In genomic region chr2L:7920590-7920989, dm6 we compare ENCODE assay signal across 2 fruit fly cellular contexts.
A peak's percentile ranks its signal among the peaks of the same experiment; 100 is the strongest.
TF ChIP-seq lines count a peak whose summit lies in the region.

No protein-coding gene starts in this region.

TF ChIP-seq in whole organism, prepupa, 60 proteins besides CTCF, POLR2A, EP300 and RAD21 (continues in another document):
- no peak for TF ChIP-seq fd59A (GFP tag; optimal IDR thresholded peaks at IDR 0.05; lab: Kevin White, UChicago)
- TF ChIP-seq CG8119 (GFP tag; IDR thresholded peaks at IDR 0.05; lab: Robert Waterston, UW), result 0 out of 3 replicates have a peak, but pooled peaks have one; percentile 35
- no peak for TF ChIP-seq CG1621 (tag; optimal IDR thresholded peaks at IDR 0.05; lab: Kevin White, UChicago)
- TF ChIP-seq CG8319 (GFP tag; optimal IDR thresholded peaks at IDR 0.05; lab: Kevin White, UChicago), result no peak
- no peak for TF ChIP-seq CG8632 (GFP tag; optimal IDR thresholded peaks at IDR 0.05; lab: Kevin White, UChicago)
- no peak for TF ChIP-seq Sox102F (GFP tag; optimal IDR thresholded peaks at IDR 0.05; lab: Kevin White, UChicago)
- no peak for TF ChIP-seq net (GFP tag; optimal IDR thresholded peaks at IDR 0.05; lab: Kevin White, UChicago)
- TF ChIP-seq Ets96B (tag; optimal IDR thresholded peaks at IDR 0.05; lab: Kevin White, UChicago), result peak; percentile 13
- no peak for TF ChIP-seq CG6276 (GFP tag; optimal IDR thresholded peaks at IDR 0.05; lab: Kevin White, UChicago)
- no peak for TF ChIP-seq CG10669 (GFP tag; optimal IDR thresholded peaks at IDR 0.05; lab: Kevin White, UChicago)
- TF ChIP-seq Hr4 (GFP tag; optimal IDR thresholded peaks at IDR 0.05; lab: Kevin White, UChicago), result no peak
- no peak for TF ChIP-seq Gug (GFP tag; IDR thresholded peaks at IDR 0.05; lab: Robert Waterston, UW)
- TF ChIP-seq CG11294 (GFP tag; IDR thresholded peaks at IDR 0.05; lab: Robert Waterston, UW), result no peak
- peak; percentile 37 for TF ChIP-seq OdsH (GFP tag; optimal IDR thresholded peaks at IDR 0.05; lab: Kevin White, UChicago)
- no peak for TF ChIP-seq Eip93F (GFP tag; optimal IDR thresholded peaks at IDR 0.05; lab: Kevin White, UChicago)
- no peak for TF ChIP-seq Hr39 (GFP tag; optimal IDR thresholded peaks at IDR 0.05; lab: Kevin White, UChicago)
- TF ChIP-seq Eip78C (GFP tag; lab: Kevin White, UChicago), result peak; percentile 60
- TF ChIP-seq CG4318 (GFP tag; optimal IDR thresholded peaks at IDR 0.05; lab: Kevin White, UChicago), result no peak
- no peak for TF ChIP-seq CG11902 (GFP tag; optimal IDR thresholded peaks at IDR 0.05; lab: Kevin White, UChicago)
- TF ChIP-seq CG32006 (GFP tag; optimal IDR thresholded peaks at IDR 0.05; lab: Kevin White, UChicago), result peak; percentile 56
- peak; percentile 41 for TF ChIP-seq CG10631 (GFP tag; optimal IDR thresholded peaks at IDR 0.05; lab: Kevin White, UChicago)
- peak; percentile 37 for TF ChIP-seq CG15336 (GFP tag; IDR thresholded peaks at IDR 0.05; lab: Robert Waterston, UW)
- no peak for TF ChIP-seq eg (GFP tag; IDR thresholded peaks at IDR 0.05; lab: Robert Waterston, UW)
- TF ChIP-seq spab (GFP tag; optimal IDR thresholded peaks at IDR 0.05; lab: Kevin White, UChicago), result no peak
- TF ChIP-seq CG16779 (tag; optimal IDR thresholded peaks at IDR 0.05; lab: Kevin White, UChicago), result peak; percentile 5
- no peak for TF ChIP-seq CG6163 (GFP tag; IDR thresholded peaks at IDR 0.05; lab: Robert Waterston, UW)
- no peak for TF ChIP-seq CG11762 (GFP tag; optimal IDR thresholded peaks at IDR 0.05; lab: Kevin White, UChicago; ENCODE audit: insufficient read depth)
- no peak for TF ChIP-seq acj6 (GFP tag; optimal IDR thresholded peaks at IDR 0.05; lab: Kevin White, UChicago)
- TF ChIP-seq pdm3 (GFP tag; optimal IDR thresholded peaks at IDR 0.05; lab: Kevin White, UChicago), result no peak
- TF ChIP-seq CG7368 (GFP tag; optimal IDR thresholded peaks at IDR 0.05; lab: Kevin White, UChicago), result no peak
- TF ChIP-seq esn (GFP tag; optimal IDR thresholded peaks at IDR 0.05; lab: Kevin White, UChicago), result no peak
- TF ChIP-seq svp (GFP tag; lab: Kevin White, UChicago), result no peak
- no peak for TF ChIP-seq Sox15 (GFP tag; optimal IDR thresholded peaks at IDR 0.05; lab: Kevin White, UChicago)
- TF ChIP-seq ss (GFP tag; optimal IDR thresholded peaks at IDR 0.05; lab: Kevin White, UChicago), result no peak
- TF ChIP-seq Eip75B (GFP tag; optimal IDR thresholded peaks at IDR 0.05; lab: Kevin White, UChicago), result peak; percentile 51
- TF ChIP-seq Lpt (GFP tag; optimal IDR thresholded peaks at IDR 0.05; lab: Kevin White, UChicago), result no peak
- TF ChIP-seq lz (GFP tag; optimal IDR thresholded peaks at IDR 0.05; lab: Kevin White, UChicago), result no peak
- TF ChIP-seq Sox14 (GFP tag; optimal IDR thresholded peaks at IDR 0.05; lab: Kevin White, UChicago), result peak; percentile 28
- no peak for TF ChIP-seq dsx (GFP tag; optimal IDR thresholded peaks at IDR 0.05; lab: Kevin White, UChicago; ENCODE audit: poor library complexity, severe bottlenecking)
- TF ChIP-seq cyc (GFP tag; optimal IDR thresholded peaks at IDR 0.05; lab: Kevin White, UChicago), result no peak
- TF ChIP-seq achi (GFP tag; optimal IDR thresholded peaks at IDR 0.05; lab: Kevin White, UChicago), result peak; percentile 24
- no peak for TF ChIP-seq topi (GFP tag; optimal IDR thresholded peaks at IDR 0.05; lab: Kevin White, UChicago)
- TF ChIP-seq Ets21C (GFP tag; optimal IDR thresholded peaks at IDR 0.05; lab: Kevin White, UChicago), result no peak
- TF ChIP-seq fd85E (GFP tag; optimal IDR thresholded peaks at IDR 0.05; lab: Kevin White, UChicago), result no peak
- TF ChIP-seq Smox (GFP tag; optimal IDR thresholded peaks at IDR 0.05; lab: Kevin White, UChicago), result no peak
- TF ChIP-seq CG3032 (tag; optimal IDR thresholded peaks at IDR 0.05; lab: Kevin White, UChicago), result peak; percentile 6
- no peak for TF ChIP-seq Met (GFP tag; optimal IDR thresholded peaks at IDR 0.05; lab: Kevin White, UChicago)
- TF ChIP-seq CG6808 (GFP tag; optimal IDR thresholded peaks at IDR 0.05; lab: Kevin White, UChicago), result no peak
- no peak for TF ChIP-seq CG6854 (GFP tag; optimal IDR thresholded peaks at IDR 0.05; lab: Kevin White, UChicago)

TF ChIP-seq in whole organism, pupa, 21 proteins besides CTCF, POLR2A, EP300 and RAD21:
- TF ChIP-seq Pif1A (GFP tag; optimal IDR thresholded peaks at IDR 0.05; lab: Kevin White, UChicago), result peak; percentile 3
- no peak for TF ChIP-seq CG34367 (tag; optimal IDR thresholded peaks at IDR 0.05; lab: Kevin White, UChicago)
- no peak for TF ChIP-seq fd96Ca (GFP tag; IDR thresholded peaks at IDR 0.05; lab: Robert Waterston, UW)
- no peak for TF ChIP-seq CG32121 (GFP tag; IDR thresholded peaks at IDR 0.05; lab: Robert Waterston, UW)
- no peak for TF ChIP-seq CG13204 (GFP tag; optimal IDR thresholded peaks at IDR 0.05; lab: Kevin White, UChicago)
- no peak for TF ChIP-seq rn (GFP tag; IDR thresholded peaks at IDR 0.05; lab: Robert Waterston, UW)
- no peak for TF ChIP-seq D1 (tag; optimal IDR thresholded peaks at IDR 0.05; lab: Kevin White, UChicago)
- TF ChIP-seq CG8301 (tag; optimal IDR thresholded peaks at IDR 0.05; lab: Kevin White, UChicago), result peak; percentile 49
- no peak for TF ChIP-seq CG4496 (GFP tag; IDR thresholded peaks at IDR 0.05; lab: Robert Waterston, UW)
- no peak for TF ChIP-seq CG17806 (tag; optimal IDR thresholded peaks at IDR 0.05; lab: Kevin White, UChicago)
- TF ChIP-seq CG10348 (GFP tag; IDR thresholded peaks at IDR 0.05; lab: Robert Waterston, UW), result no peak
- no peak for TF ChIP-seq CG15710 (tag; optimal IDR thresholded peaks at IDR 0.05; lab: Kevin White, UChicago)
- no peak for TF ChIP-seq CG8159 (tag; optimal IDR thresholded peaks at IDR 0.05; lab: Kevin White, UChicago)
- no peak for TF ChIP-seq Ets98B (GFP tag; IDR thresholded peaks at IDR 0.05; lab: Robert Waterston, UW)
- TF ChIP-seq CG14655 (GFP tag; optimal IDR thresholded peaks at IDR 0.05; lab: Kevin White, UChicago), result peak; percentile 68
- TF ChIP-seq gl (tag; optimal IDR thresholded peaks at IDR 0.05; lab: Kevin White, UChicago), result no peak
- no peak for TF ChIP-seq Pif1B (GFP tag; optimal IDR thresholded peaks at IDR 0.05; lab: Kevin White, UChicago)
- TF ChIP-seq Snoo (tag; optimal IDR thresholded peaks at IDR 0.05; lab: Kevin White, UChicago), result no peak
- TF ChIP-seq EcR (GFP tag; optimal IDR thresholded peaks at IDR 0.05; lab: Kevin White, UChicago), result no peak
- TF ChIP-seq CG12605 (GFP tag; IDR thresholded peaks at IDR 0.05; lab: Robert Waterston, UW), result no peak
- peak; percentile 22 for TF ChIP-seq CG9948 (tag; optimal IDR thresholded peaks at IDR 0.05; lab: Kevin White, UChicago)
TF ChIP-seq in whole organism, pupa: peak in this region for 4.
